Fruit fly (Drosophila melanogaster): ENCODE data around the gene Atg8a.
A peak's percentile ranks its signal among the peaks of the same experiment; 100 is the strongest.

Gene Atg8a

DNA sequence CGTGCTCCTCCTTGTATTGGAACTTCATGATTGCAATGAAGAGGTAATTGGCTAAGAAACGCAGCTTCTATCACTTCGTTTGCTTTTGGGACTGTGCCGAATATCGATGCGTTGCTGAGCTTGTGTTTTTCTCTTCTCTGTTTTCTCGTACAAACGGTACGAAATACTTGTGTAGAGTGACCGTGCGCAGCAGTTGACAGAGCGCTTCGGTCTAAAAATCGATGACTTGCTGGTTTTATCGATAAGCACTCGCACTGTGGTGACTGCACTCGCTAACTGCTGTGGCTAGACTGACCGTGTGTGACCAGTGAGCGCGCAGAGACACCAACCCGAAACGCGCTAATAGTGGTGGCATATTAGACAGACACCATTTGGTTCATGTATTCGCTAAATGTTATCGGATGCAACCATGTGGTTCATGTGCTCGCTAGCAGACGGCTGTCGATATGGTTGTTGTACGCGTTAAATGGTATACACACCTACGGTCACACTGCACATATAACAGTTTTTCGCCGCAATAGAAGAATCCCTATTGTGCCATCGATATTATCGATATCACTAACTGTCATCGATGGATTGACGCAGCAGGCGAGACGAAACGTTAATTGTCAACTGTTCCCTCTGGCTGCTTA lies at the start of gene Atg8a, which contains the start of gene BTBD9:
Gene Atg8a (minus strand): TSS at position 296 of the 632 bp plus-strand sequence.
Gene BTBD9 (plus strand): TSS at position 495 of the 632 bp plus-strand sequence.
- TF ChIP-seq CG8478 (optimal IDR thresholded peaks at IDR 0.05) = no peak
- peak; percentile 77 to 88 for TF ChIP-seq CTCF (optimal IDR thresholded peaks at IDR 0.05)

DNA sequence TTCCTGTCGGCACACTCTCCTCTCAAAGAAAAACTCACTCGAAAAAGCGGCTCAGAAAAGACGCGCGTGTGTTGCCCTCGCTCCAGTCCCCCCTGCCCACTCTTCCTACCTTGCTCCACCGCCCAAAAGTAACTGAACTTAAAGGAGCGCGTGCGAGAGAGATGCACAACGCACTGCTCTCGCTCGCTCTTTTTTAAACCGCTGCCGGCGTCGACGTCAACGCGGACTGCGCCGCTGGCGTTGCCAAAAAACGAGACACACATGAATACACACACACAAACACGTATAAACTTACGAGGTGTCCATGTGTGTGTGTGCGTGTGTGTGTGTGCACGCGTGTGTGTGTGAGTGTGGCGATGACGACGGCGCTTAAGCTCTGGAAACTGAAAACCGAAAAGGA lies 48.7 kb upstream of the Atg8a start:
- TF ChIP-seq CTCF (optimal IDR thresholded peaks at IDR 0.05) = no peak

DNA sequence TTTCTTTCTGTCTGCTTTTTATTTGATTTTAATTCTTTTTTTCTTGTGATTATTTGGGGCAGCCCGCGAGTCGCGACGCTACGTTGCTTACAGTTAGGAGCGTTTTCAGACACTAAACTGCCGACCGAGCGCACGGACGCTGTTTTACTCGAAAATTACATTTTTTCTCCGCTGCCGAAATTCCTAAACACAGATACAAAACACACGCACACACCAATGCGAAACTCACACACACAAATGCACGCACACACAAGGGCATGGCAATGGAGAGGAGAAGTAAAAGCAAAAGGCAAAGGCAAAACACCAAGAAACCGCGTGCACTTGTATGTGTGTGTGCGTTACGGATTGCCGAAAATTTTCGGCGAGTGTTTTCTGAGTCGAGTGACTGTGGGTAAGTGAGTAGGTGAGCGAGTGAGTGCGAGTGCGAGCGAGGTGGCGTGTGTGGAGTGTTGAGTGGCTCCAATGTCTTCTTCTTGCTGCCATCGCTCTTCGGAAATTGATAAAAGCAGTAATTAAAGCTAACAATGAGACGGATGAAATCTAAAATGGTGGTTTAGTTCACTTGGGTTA lies 47.5 kb upstream of the Atg8a start:
- TF ChIP-seq CTCF (optimal IDR thresholded peaks at IDR 0.05) (no peak), CG8478 (optimal IDR thresholded peaks at IDR 0.05) (no peak)

DNA sequence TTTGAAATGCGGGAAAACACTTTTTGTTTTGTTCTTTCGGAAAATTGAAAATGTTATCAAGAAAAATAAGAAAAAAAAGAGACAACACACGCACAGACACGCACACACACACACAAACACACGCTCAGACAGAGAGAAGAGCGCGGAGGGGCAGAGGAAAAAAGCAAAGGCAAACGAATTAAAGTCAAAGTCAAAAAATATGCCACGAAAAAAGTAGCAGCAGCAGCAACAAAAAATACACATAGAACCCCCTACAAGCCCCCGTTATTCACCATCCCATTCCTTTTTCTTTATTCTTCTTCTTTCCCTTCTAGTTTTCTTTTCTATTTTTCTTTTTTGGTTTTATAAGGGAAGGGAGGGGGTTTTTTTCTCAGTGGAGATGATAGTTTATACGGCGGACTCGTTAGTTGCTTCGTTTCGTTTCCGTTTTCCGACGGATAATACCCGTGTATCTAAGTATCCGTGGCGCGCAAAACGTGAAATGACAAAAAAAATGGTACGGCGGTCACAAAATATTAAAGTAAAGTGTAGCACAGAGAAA lies 46.8 kb upstream of the Atg8a start:
- TF ChIP-seq CG8478 (optimal IDR thresholded peaks at IDR 0.05) (no peak), CTCF (optimal IDR thresholded peaks at IDR 0.05) (no peak)

DNA sequence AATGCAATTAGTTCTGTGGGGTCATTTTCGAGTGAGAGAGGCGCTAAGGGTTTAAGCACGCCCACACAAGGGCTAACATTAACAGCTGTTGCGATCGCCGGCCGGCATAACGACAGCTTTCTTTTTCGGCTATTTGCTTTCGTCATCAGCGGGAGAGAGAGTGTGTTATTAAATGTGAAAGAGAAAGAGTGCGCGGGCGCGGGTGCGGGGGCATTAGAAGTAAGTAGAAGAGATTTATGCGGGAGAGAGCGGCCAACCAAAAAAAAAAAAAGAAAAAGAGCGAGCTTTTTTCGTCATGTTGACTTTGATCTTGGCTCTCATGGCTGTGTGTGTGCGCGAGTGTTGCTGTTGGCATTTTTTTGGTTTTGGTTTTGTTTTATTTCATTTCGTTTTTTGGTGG lies 46.0 kb upstream of the Atg8a start:
- no peak for TF ChIP-seq CG8478 (optimal IDR thresholded peaks at IDR 0.05)
- no peak for TF ChIP-seq CTCF (optimal IDR thresholded peaks at IDR 0.05)

DNA sequence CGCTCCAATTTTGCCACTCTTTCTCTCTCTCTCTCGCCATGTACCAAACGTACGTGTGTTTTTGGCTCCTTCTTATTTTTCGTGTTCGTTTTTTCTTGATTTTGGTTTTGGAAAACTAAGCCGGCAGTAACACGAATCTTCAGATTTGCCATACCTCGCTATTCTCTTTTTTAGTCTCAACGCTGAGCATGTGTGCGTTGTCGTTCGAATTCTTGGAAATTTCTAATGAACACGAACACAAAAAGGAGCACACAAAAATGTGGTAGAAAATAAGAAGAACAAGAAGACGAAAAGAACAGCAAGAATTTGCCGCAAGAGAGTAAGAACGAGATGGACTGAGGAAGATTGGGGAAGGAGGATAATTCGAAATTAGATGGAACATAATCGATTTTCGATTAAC lies 40.5 kb upstream of the Atg8a start:
- TF ChIP-seq CG8478 (optimal IDR thresholded peaks at IDR 0.05) (no peak), CTCF (optimal IDR thresholded peaks at IDR 0.05) (no peak)

DNA sequence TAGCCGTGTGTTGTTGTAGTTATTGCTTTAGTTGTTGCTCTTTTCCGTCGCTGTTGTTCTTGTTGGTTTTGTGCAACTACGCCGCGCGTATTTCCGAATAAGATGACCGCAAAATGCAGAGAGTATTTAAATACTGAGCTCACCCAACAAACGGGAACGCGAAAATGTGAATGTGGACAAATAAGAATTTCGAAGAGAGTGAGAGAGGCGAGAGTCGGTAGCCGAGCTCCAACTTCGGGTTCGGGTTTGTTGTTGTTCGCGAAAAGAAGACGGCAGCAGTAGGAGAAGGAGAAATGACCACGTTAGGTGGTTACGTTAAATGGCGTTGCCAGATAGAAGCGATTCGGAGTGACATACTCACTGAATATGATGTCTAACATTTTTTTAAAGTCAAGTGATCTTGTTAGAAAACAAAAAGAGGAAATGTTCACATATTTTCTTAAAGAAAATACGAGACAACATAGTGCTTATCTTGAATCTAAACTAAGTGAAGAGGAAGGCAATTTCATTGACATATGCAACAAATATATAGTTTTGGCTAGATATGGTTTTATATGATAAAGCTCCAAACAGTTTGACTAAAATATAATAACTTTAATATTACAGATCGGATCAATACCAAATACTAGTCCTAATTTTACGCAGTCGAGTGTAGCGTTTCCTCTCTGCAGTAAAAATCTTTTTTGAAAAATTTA lies 38.7 kb upstream of the Atg8a start:
- no peak for TF ChIP-seq CTCF (optimal IDR thresholded peaks at IDR 0.05)
- no peak for TF ChIP-seq CG8478 (optimal IDR thresholded peaks at IDR 0.05)

DNA sequence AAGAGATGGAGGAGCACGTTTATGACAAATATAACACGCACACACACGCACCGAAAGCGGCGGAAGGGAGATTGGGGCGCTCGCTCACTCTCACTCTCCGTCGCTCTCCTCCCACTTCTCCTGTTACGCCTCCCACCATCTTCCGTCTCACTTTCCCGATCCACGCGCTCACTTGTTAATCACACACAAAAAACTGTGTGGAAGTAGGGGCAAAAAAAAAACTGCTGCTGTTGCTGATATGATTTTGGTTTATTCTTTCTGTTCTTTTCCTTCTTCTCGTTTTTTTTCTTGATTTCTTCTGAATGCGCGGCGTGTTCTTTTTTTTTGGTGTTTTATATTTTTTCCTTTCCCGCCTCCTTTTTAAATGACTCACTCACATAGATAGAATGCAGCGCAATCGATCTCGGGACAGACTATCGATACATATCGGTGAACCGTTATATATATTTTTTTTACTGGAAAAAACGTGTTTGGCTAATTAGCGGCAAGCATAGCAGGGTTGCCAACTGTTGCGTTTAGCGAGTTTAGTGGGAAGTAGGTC lies 37.6 kb upstream of the Atg8a start:
- no peak for TF ChIP-seq CTCF (optimal IDR thresholded peaks at IDR 0.05)
- no peak for TF ChIP-seq CG8478 (optimal IDR thresholded peaks at IDR 0.05)

DNA sequence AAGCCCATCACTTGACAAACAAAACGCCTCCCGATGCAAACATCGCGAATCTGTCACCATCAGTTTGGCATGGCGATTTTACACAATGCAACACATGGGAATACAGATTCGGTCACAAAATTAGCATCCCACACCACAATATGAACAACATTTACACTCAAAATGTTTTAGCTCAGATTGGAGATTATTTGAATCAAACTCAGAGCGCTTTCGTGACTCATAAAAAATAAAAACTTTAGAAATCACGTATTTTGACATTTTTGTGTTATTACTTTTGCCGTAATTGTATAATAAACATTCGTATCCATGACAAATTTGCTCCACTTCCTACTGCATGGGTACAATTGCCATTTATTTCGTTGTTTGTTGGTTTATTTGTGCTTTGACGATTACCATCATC lies 35.9 kb upstream of the Atg8a start:
- no peak for TF ChIP-seq CG8478 (optimal IDR thresholded peaks at IDR 0.05)
- no peak for TF ChIP-seq CTCF (optimal IDR thresholded peaks at IDR 0.05)

DNA sequence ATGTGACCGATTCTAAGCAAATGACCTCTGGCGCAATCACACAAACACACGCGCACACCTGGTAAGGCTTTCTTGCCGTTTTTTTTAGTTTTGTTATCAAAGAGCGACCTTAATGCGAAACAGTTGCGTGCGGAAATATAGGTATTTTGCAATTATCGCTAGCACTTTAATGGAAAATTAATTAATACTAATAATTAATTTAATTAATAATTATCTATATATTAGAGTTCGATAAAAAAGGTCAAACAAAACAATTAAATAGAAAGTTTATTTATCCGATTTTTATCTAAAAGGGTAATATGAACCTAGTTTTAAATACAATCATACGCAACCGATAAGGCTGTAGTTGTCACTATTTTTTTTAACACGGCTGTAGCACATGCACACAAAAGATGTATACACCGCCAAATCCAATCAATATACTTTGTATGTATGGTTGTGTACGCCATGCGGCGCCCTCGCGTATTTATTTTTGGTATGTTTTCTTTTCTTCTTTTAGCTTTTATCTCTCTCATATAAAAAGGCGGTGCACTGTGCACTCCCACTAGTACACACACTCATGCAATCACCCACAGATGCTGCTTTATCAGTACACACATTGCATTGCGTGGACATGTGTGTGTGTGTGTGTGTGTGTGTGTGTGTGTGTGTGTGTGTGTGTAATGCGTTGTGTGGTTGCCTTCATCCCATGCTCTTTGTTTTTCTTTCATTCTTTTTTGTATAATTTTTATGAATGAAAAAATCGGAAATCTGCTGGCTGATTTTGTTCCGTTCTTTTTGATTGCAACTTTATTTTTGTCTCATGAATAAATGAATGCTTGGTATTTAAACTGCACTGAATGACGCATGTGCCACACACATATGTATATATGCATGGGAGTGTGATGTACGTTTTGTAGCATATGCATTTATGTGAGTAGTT lies 34.6 kb upstream of the Atg8a start:
- TF ChIP-seq CTCF (optimal IDR thresholded peaks at IDR 0.05) (no peak), CG8478 (optimal IDR thresholded peaks at IDR 0.05) (no peak)

DNA sequence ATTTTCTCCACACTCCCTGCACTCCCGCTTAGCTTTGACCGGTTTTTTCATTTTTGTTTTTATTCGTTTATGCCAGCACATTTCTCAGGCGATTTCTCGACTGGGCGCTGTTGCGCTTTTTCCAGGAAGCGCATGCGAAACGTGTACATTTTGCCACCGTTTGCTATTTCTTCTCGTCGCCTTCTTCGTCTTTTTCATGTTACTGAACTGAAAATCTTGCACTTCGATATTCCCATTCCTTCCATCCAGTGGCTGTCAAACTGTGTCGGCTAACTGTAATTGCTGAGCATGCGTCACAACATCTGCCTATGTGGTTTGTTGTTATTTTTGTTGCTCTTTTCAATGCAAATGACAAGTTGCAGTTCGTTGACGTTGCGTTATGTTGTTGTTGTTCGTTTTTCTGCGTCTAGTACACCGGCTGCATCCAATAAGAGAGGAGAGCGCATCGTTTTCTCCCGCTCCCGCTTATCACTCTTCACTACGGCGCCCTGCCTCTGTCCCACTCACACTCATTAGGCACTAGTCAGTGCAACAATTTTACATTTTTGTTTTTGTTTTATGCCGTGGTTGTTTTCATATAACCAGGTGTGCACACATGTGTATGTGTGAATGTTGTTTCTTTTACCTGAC lies 33.8 kb upstream of the Atg8a start:
- no peak for TF ChIP-seq CG8478 (optimal IDR thresholded peaks at IDR 0.05)
- no peak for TF ChIP-seq CTCF (optimal IDR thresholded peaks at IDR 0.05)

DNA sequence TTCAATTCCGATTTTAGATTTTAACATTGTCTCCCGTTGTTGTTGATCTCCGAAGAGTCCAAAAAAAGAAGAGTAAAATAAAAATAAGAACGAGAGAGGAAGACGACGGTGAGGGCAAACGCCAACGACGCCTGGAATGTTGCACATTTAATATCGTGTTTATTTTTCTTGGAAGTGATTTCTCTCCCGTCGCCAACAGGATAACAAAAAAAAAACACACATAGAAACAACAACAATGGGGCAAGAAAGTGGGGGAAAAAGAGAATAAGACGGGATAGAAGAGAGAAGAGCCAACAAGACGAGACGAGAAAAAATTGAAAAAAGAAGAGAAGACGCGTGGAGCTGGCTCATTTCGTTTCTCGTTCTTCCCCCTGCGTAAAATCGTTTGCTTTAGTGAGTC lies 32.9 kb upstream of the Atg8a start:
- no peak for TF ChIP-seq CG8478 (optimal IDR thresholded peaks at IDR 0.05)

DNA sequence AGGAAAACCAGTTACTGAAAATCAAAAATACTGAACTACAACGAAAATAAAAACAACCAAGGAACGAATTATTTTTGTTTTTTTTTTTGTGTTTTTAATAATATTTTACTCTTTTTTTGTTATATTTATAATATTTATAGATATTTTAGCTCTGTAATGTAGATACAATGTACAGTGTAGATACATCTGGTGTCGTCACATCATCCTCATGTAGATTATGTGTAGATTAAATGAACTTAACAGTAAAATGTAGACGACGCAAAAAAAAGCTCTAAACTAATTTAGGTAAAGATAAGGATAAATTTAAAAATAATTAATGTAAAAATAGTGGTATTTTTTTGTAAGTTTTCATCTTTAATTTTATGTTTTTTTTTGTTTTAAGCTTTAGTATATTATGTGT lies 21.1 kb upstream of the Atg8a start:
- TF ChIP-seq CTCF (optimal IDR thresholded peaks at IDR 0.05) (no peak), CG8478 (optimal IDR thresholded peaks at IDR 0.05) (no peak)

DNA sequence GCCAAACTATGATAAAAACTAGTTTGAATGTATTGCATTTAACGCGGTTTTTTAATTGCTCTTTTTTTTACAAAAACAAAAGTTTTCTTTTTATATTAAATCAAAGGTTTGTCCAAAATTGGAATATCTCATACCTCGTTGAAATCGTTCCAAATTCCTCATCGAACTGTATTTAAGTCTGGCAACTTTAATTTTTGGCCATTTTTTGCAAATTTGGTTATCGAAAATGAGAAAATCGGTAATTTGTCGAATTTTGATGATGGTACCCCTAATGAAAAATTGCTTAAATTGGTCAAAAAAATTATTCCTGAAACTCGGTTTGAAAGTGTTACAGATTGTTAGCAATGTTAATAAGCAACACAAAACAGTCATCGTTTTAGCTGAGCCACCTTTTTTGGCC lies 19.2 kb upstream of the Atg8a start:
- TF ChIP-seq CG8478 (optimal IDR thresholded peaks at IDR 0.05) = no peak
